Fruit fly (Drosophila melanogaster) whole organism, embryonic: ENCODE measurements around the gene CG15365.

Experiments
- B-H1 ChIP-seq: fragments of 200-800 bp; sonication (Bioruptor generic); IDR thresholded peaks from 3 replicates; pipeline ENCODE4 v1.3.6; 2022; ENCODE audit warnings: missing biosample characterization, missing genetic modification characterization
- C15 ChIP-seq: fragments of 200-800 bp; sonication (Bioruptor generic); IDR thresholded peaks from 3 replicates; pipeline ENCODE4 v1.3.6; 2022; ENCODE audit warnings: missing biosample characterization, missing genetic modification characterization
- CG10267 ChIP-seq: fragments of 200-800 bp; sonication (Bioruptor generic); optimal IDR thresholded peaks from 2 replicates; lab custom pipeline; 2018; ENCODE audit warnings: missing biosample characterization, mild to moderate bottlenecking, missing genetic modification characterization, moderate library complexity
- CG10431 ChIP-seq: fragments of 200-800 bp; sonication (Bioruptor generic); optimal IDR thresholded peaks from 3 replicates; lab custom pipeline; 2018; ENCODE audit warnings: missing biosample characterization, mild to moderate bottlenecking, missing genetic modification characterization
- CG10565 ChIP-seq: fragments of 200-800 bp; sonication (Bioruptor generic); optimal IDR thresholded peaks from 3 replicates; lab custom pipeline; 2016; ENCODE audit warnings: missing biosample characterization, mild to moderate bottlenecking, missing genetic modification characterization
- CG11456 ChIP-seq: fragments of 200-800 bp; sonication (Bioruptor generic); IDR thresholded peaks from 3 replicates; pipeline ENCODE4 v1.3.6; 2022; ENCODE audit warnings: missing biosample characterization, missing genetic modification characterization
- CG11560 ChIP-seq: fragments of 200-800 bp; sonication (Bioruptor generic); IDR thresholded peaks from 3 replicates; pipeline ENCODE4 v1.3.6; 2022; ENCODE audit warnings: missing biosample characterization, missing genetic modification characterization
- CG12769 ChIP-seq: fragments of 200-800 bp; sonication (Bioruptor generic); optimal IDR thresholded peaks from 2 replicates; lab custom pipeline; 2019; ENCODE audit warnings: missing biosample characterization, mild to moderate bottlenecking, missing genetic modification characterization, moderate library complexity
- CG13775 ChIP-seq: fragments of 200-800 bp; sonication (Bioruptor generic); optimal IDR thresholded peaks from 3 replicates; lab custom pipeline; 2017; ENCODE audit warnings: missing biosample characterization, mild to moderate bottlenecking, missing genetic modification characterization
- CG13894 ChIP-seq: fragments of 200-800 bp; sonication (Bioruptor generic); optimal IDR thresholded peaks from 3 replicates; lab custom pipeline; 2018; ENCODE audit warnings: missing biosample characterization, mild to moderate bottlenecking, missing genetic modification characterization, moderate library complexity
- CG17802 ChIP-seq: fragments of 200-800 bp; sonication (Bioruptor generic); optimal IDR thresholded peaks from 2 replicates; lab custom pipeline; 2018; ENCODE audit warnings: missing biosample characterization, mild to moderate bottlenecking, missing genetic modification characterization, moderate library complexity
- CG18011 ChIP-seq: fragments of 200-800 bp; sonication (Bioruptor generic); optimal IDR thresholded peaks from 2 replicates; lab custom pipeline; 2017; ENCODE audit warnings: missing biosample characterization, missing genetic modification characterization, mild to moderate bottlenecking, moderate library complexity, missing genotype
- CG2202 ChIP-seq: fragments of 200-800 bp; sonication (Bioruptor generic); optimal IDR thresholded peaks from 2 replicates; lab custom pipeline; 2018; ENCODE audit warnings: missing biosample characterization, mild to moderate bottlenecking, missing genetic modification characterization
- CG32767 ChIP-seq: fragments of 200-800 bp; sonication (Bioruptor generic); IDR thresholded peaks from 2 replicates; pipeline ENCODE4 v1.3.6; 2022; ENCODE audit warnings: missing biosample characterization, missing genetic modification characterization
- CG33557 ChIP-seq: fragments of 200-800 bp; sonication (Bioruptor generic); optimal IDR thresholded peaks from 2 replicates; lab custom pipeline; 2019; ENCODE audit warnings: missing biosample characterization, mild to moderate bottlenecking, missing genetic modification characterization, moderate library complexity
- CG3995 ChIP-seq: fragments of 200-800 bp; sonication (Bioruptor generic); optimal IDR thresholded peaks from 3 replicates; lab custom pipeline; 2016; ENCODE audit warnings: missing biosample characterization, missing genetic modification characterization
- CG4360 ChIP-seq: fragments of 200-800 bp; sonication (Bioruptor generic); IDR thresholded peaks from 2 replicates; pipeline ENCODE4 v1.3.6; 2022; ENCODE audit warnings: missing biosample characterization, missing genetic modification characterization
- CG4404 ChIP-seq: fragments of 200-800 bp; sonication (Bioruptor generic); IDR thresholded peaks from 2 replicates; pipeline ENCODE4 v1.3.6; 2022; ENCODE audit warnings: missing biosample characterization, missing genetic modification characterization
- CG4820 ChIP-seq: fragments of 200-800 bp; sonication (Bioruptor generic); optimal IDR thresholded peaks from 3 replicates; lab custom pipeline; 2016; ENCODE audit warnings: missing biosample characterization, missing genetic modification characterization
- CG4854 ChIP-seq: fragments of 200-800 bp; sonication (Bioruptor generic); optimal IDR thresholded peaks from 2 replicates; lab custom pipeline; 2016; ENCODE audit warnings: missing biosample characterization, missing genetic modification characterization, inconsistent platforms
- CG6254 ChIP-seq: fragments of 200-800 bp; sonication (Bioruptor generic); optimal IDR thresholded peaks from 3 replicates; lab custom pipeline; 2017; ENCODE audit warnings: mild to moderate bottlenecking, missing biosample characterization, missing genetic modification reagents, missing genetic modification characterization
- CG6683 ChIP-seq: fragments of 200-800 bp; sonication (Bioruptor generic); optimal IDR thresholded peaks from 2 replicates; lab custom pipeline; 2017; ENCODE audit warnings: missing biosample characterization, mild to moderate bottlenecking, missing genetic modification characterization, missing genetic modification reagents
- CG7786 ChIP-seq: fragments of 200-800 bp; sonication (Bioruptor generic); optimal IDR thresholded peaks from 2 replicates; lab custom pipeline; 2016; ENCODE audit warnings: missing biosample characterization, missing genetic modification characterization
- CG8388 ChIP-seq: fragments of 200-800 bp; sonication (Bioruptor generic); optimal IDR thresholded peaks from 2 replicates; lab custom pipeline; 2019; ENCODE audit warnings: missing biosample characterization, mild to moderate bottlenecking, missing genetic modification characterization, moderate library complexity
- CG8478 ChIP-seq: fragments of >200 bp; optimal IDR thresholded peaks from 2 replicates; lab custom pipeline; 2018
- CHES-1-like ChIP-seq: fragments of 200-800 bp; sonication (Bioruptor generic); optimal IDR thresholded peaks from 2 replicates; lab custom pipeline; 2016; ENCODE audit warnings: missing biosample characterization, missing genetic modification characterization
- CrebB ChIP-seq: fragments of 200-800 bp; sonication (Bioruptor generic); optimal IDR thresholded peaks from 3 replicates; lab custom pipeline; 2018; ENCODE audit warnings: missing biosample characterization, mild to moderate bottlenecking, missing genetic modification characterization
- Fer3 ChIP-seq: fragments of 200-800 bp; sonication (Bioruptor generic); optimal IDR thresholded peaks from 2 replicates; lab custom pipeline; 2018; ENCODE audit warnings: missing biosample characterization, mild to moderate bottlenecking, missing genetic modification characterization, moderate library complexity
- H2.0 ChIP-seq: fragments of 200-800 bp; sonication (Bioruptor generic); IDR thresholded peaks from 2 replicates; pipeline ENCODE4 v1.3.6; 2022; ENCODE audit warnings: missing biosample characterization, missing genetic modification characterization
- Neu2 ChIP-seq: fragments of 200-800 bp; sonication (Bioruptor generic); optimal IDR thresholded peaks from 3 replicates; lab custom pipeline; 2016; ENCODE audit warnings: missing biosample characterization, missing genetic modification characterization, borderline replicate concordance
- Nf-YA ChIP-seq: fragments of 200-800 bp; sonication (Bioruptor generic); IDR thresholded peaks from 2 replicates; pipeline ENCODE4 v1.3.6; 2022; ENCODE audit warnings: missing biosample characterization, missing genetic modification characterization
- Nf-YC ChIP-seq: fragments of 200-800 bp; optimal IDR thresholded peaks from 3 replicates; lab custom pipeline; 2019; ENCODE audit warnings: missing biosample characterization, mild to moderate bottlenecking, missing genetic modification characterization, moderate library complexity
- Oli ChIP-seq: fragments of 200-800 bp; sonication (Bioruptor generic); optimal IDR thresholded peaks from 2 replicates; lab custom pipeline; 2018; ENCODE audit warnings: missing biosample characterization, mild to moderate bottlenecking, missing genetic modification characterization, moderate library complexity
- disco-r ChIP-seq: fragments of 200-800 bp; sonication (Bioruptor generic); optimal IDR thresholded peaks from 2 replicates; lab custom pipeline; 2016; ENCODE audit warnings: missing biosample characterization, missing genetic modification characterization
- dmrt11E ChIP-seq: fragments of 200-800 bp; sonication (Bioruptor generic); optimal IDR thresholded peaks from 3 replicates; lab custom pipeline; 2018; ENCODE audit warnings: missing biosample characterization, mild to moderate bottlenecking, missing genetic modification characterization, moderate library complexity
- emc ChIP-seq: fragments of 200-800 bp; sonication (Bioruptor generic); optimal IDR thresholded peaks from 2 replicates; lab custom pipeline; 2016; ENCODE audit warnings: missing biosample characterization, missing genetic modification characterization
- ems ChIP-seq: fragments of 200-800 bp; sonication (Bioruptor generic); optimal IDR thresholded peaks from 3 replicates; lab custom pipeline; 2016; ENCODE audit warnings: missing biosample characterization, missing genetic modification characterization
- grau ChIP-seq: fragments of 200-800 bp; optimal IDR thresholded peaks from 3 replicates; lab custom pipeline; 2019; ENCODE audit warnings: missing biosample characterization, mild to moderate bottlenecking, missing genetic modification characterization, moderate library complexity
- gro ChIP-seq: fragments of 200-800 bp; sonication (Bioruptor generic); optimal IDR thresholded peaks from 2 replicates; lab custom pipeline; 2016; ENCODE audit warnings: missing biosample characterization, missing genetic modification characterization
- kni ChIP-seq: fragments of 200-800 bp; sonication (Bioruptor generic); optimal IDR thresholded peaks from 3 replicates; lab custom pipeline; 2017; ENCODE audit warnings: mild to moderate bottlenecking, missing biosample characterization, missing genetic modification reagents, missing genetic modification characterization
- lmd ChIP-seq: fragments of 200-800 bp; sonication (Bioruptor generic); IDR thresholded peaks from 2 replicates; pipeline ENCODE4 v1.3.6; 2022; ENCODE audit warnings: missing biosample characterization, missing genetic modification characterization
- lola ChIP-seq, 3 experiments: fragments of >200 bp in 2 of 3; fragments of 200-800 bp in 1 of 3; sonication (Bioruptor generic) in 1 of 3; optimal IDR thresholded peaks; 2 replicates each; lab custom pipeline; 2017 to 2019; ENCODE audit warnings: missing biosample characterization in 3 of 3, missing genetic modification characterization in 3 of 3, mild to moderate bottlenecking in 1 of 3, moderate library complexity in 1 of 3
- pros ChIP-seq: fragments of 200-800 bp; sonication (Bioruptor generic); optimal IDR thresholded peaks from 3 replicates; lab custom pipeline; 2019; ENCODE audit warnings: missing biosample characterization, mild to moderate bottlenecking, missing genetic modification characterization, moderate library complexity
- pzg ChIP-seq: fragments of 200-800 bp; sonication (Bioruptor generic); optimal IDR thresholded peaks from 3 replicates; lab custom pipeline; 2018; ENCODE audit warnings: missing biosample characterization, mild to moderate bottlenecking, missing genetic modification characterization, moderate library complexity
- shn ChIP-seq: fragments of 200-800 bp; sonication (Bioruptor generic); optimal IDR thresholded peaks from 3 replicates; lab custom pipeline; 2016; ENCODE audit warnings: missing biosample characterization, missing genetic modification characterization
- sim ChIP-seq: fragments of 200-800 bp; sonication (Bioruptor generic); IDR thresholded peaks from 2 replicates; pipeline ENCODE4 v1.3.6; 2022; ENCODE audit warnings: missing biosample characterization, missing genetic modification characterization
- sima ChIP-seq: fragments of 200-800 bp; sonication (Bioruptor generic); optimal IDR thresholded peaks from 2 replicates; lab custom pipeline; 2016; ENCODE audit warnings: missing biosample characterization, missing genetic modification characterization
- slou ChIP-seq: fragments of 200-800 bp; sonication (Bioruptor generic); optimal IDR thresholded peaks from 3 replicates; lab custom pipeline; 2016; ENCODE audit warnings: missing biosample characterization, missing genetic modification characterization
- so ChIP-seq: fragments of 200-800 bp; sonication (Bioruptor generic); IDR thresholded peaks from 3 replicates; pipeline ENCODE4 v1.3.6; 2022; ENCODE audit warnings: missing biosample characterization, missing genetic modification characterization
- vvl ChIP-seq: fragments of 200-800 bp; sonication (Bioruptor generic); IDR thresholded peaks from 2 replicates; pipeline ENCODE4 v1.3.6; 2022; ENCODE audit warnings: missing biosample characterization, missing genetic modification characterization
- zfh1 ChIP-seq: fragments of 200-800 bp; sonication (Bioruptor generic); IDR thresholded peaks from 3 replicates; pipeline ENCODE4 v1.3.6; 2022; ENCODE audit warnings: missing biosample characterization, missing genetic modification characterization

Gene CG15365

DNA sequence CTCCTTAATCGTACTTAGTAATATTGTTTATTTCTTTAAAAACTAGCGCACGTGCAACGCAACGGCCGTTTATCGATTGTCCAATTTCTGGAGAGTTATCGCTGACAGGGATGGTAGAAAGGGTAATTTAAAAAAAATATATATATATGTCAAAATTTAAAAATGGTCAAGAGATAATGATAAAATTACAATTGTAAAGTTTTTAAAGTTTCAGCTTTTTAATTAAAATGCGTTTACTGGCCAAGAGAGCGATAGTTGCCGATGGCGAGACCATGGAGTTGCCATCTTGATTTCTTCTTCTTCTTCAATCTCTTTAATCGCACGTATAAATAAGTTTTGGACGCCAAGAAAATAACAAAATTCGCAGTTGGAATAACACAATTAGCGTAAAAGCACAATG lies 13.2 kb upstream of the CG15365 start, which contains the start of the genes CG7246 and HP1b (continued):
- TF ChIP-seq kni (GFP tag; lab: Kevin White, UChicago) (no peak), CG18011 (GFP tag; lab: Kevin White, UChicago) (peak; percentile 38), CG13894 (tag; lab: Kevin White, UChicago) (peak; percentile 59), CG13775 (GFP tag; lab: Kevin White, UChicago) (peak; percentile 68), Fer3 (tag; lab: Kevin White, UChicago) (peak; percentile 74), CG4854 (GFP tag; lab: Kevin White, UChicago) (peak; percentile 38), CG6254 (GFP tag; lab: Kevin White, UChicago) (no peak), lola (GFP tag; optimal IDR thresholded peaks at IDR 0.05; lab: Kevin White, UChicago) (peak in 1 of 3 experiments; percentile 56), H2.0 (GFP tag; lab: Robert Waterston, UW) (peak; percentile 63), sima (no peak), pzg (GFP tag; lab: Kevin White, UChicago) (peak; percentile 40), CG10431 (GFP tag; lab: Kevin White, UChicago) (peak; percentile 4), CG10267 (peak; percentile 61), zfh1 (GFP tag; lab: Robert Waterston, UW) (peak; percentile 77), CG7786 (GFP tag; lab: Kevin White, UChicago) (no peak), ems (GFP tag; lab: Kevin White, UChicago) (peak; percentile 59), CG8478 (no peak), Oli (tag; lab: Kevin White, UChicago) (peak; percentile 31), Nf-YC (tag; lab: Kevin White, UChicago) (peak; percentile 64), Neu2 (no peak), dmrt11E (tag; lab: Kevin White, UChicago) (peak; percentile 54), Nf-YA (GFP tag; lab: Robert Waterston, UW) (peak; percentile 72), CG8388 (GFP tag; lab: Kevin White, UChicago) (peak; percentile 50), C15 (GFP tag; lab: Robert Waterston, UW) (peak; percentile 76; the same call in 2 of the 3 replicates), CG6683 (GFP tag; lab: Kevin White, UChicago) (peak; percentile 27), CG32767 (GFP tag; lab: Robert Waterston, UW) (0 out of 2 replicates have a peak, but pooled peaks have one; percentile 38), CG4404 (GFP tag; lab: Robert Waterston, UW) (peak; percentile 60), CG10565 (GFP tag; lab: Kevin White, UChicago) (no peak), shn (GFP tag; lab: Kevin White, UChicago) (no peak), grau (peak; percentile 69), emc (GFP tag; lab: Kevin White, UChicago) (no peak), CG17802 (tag; lab: Kevin White, UChicago) (peak; percentile 41), CHES-1-like (peak; percentile 66), vvl (GFP tag; lab: Robert Waterston, UW) (peak; percentile 80), CG33557 (GFP tag; lab: Kevin White, UChicago) (peak; percentile 51), disco-r (no peak), gro (peak; percentile 17), so (GFP tag; lab: Robert Waterston, UW) (peak; percentile 62; the same call in 1 of the 3 replicates), CG4360 (GFP tag; lab: Robert Waterston, UW) (peak; percentile 38; the same call in 1 of the 2 replicates), pros (GFP tag; lab: Kevin White, UChicago) (no peak), lmd (GFP tag; lab: Robert Waterston, UW) (peak; percentile 71), B-H1 (GFP tag; lab: Robert Waterston, UW) (peak; percentile 65), CG4820 (GFP tag; lab: Kevin White, UChicago) (peak; percentile 54), CG11560 (tag; lab: Robert Waterston, UW) (peak; percentile 40; the same call in 1 of the 3 replicates), sim (no peak), CG11456 (GFP tag; lab: Robert Waterston, UW) (peak; percentile 67; the same call in 1 of the 3 replicates), CrebB (no peak), slou (GFP tag; lab: Kevin White, UChicago) (peak; percentile 48), CG2202 (tag; lab: Kevin White, UChicago) (peak; percentile 32), CG12769 (tag; lab: Kevin White, UChicago) (no peak), CG3995 (GFP tag; lab: Kevin White, UChicago) (no peak)
